Worm (Caenorhabditis elegans): ENCODE results near the gene C02E7.10.
A peak's percentile ranks its signal among the peaks of the same experiment; 100 is the strongest.

Gene C02E7.10

ce11 chrV:4965790-4966189 lies 32.9 kb upstream of the C02E7.10 start:
- TF ChIP-seq unc-62 (GFP tag; optimal IDR thresholded peaks at IDR 0.05), result peak; percentile 7
- no peak for TF ChIP-seq ztf-11 (tag; optimal IDR thresholded peaks at IDR 0.05)
- no peak for TF ChIP-seq lsy-2 (tag; optimal IDR thresholded peaks at IDR 0.05)
- TF ChIP-seq nhr-237 (tag; optimal IDR thresholded peaks at IDR 0.05), result no peak
- no peak for TF ChIP-seq sem-2 (GFP tag; optimal IDR thresholded peaks at IDR 0.05)
- TF ChIP-seq sptf-1 (tag; optimal IDR thresholded peaks at IDR 0.05), result peak; percentile 21
- TF ChIP-seq drap-1 (GFP tag; optimal IDR thresholded peaks at IDR 0.05), result no peak
- TF ChIP-seq ham-2 (GFP tag; optimal IDR thresholded peaks at IDR 0.05), result no peak
- no peak for TF ChIP-seq M03D4.4 (tag; optimal IDR thresholded peaks at IDR 0.05)
- TF ChIP-seq lin-13 (tag; optimal IDR thresholded peaks at IDR 0.05), result no peak
- TF ChIP-seq elt-1 (tag; optimal IDR thresholded peaks at IDR 0.05; ENCODE audit: borderline replicate concordance, insufficient read depth), result peak; percentile 89
- TF ChIP-seq ces-1 (GFP tag; optimal IDR thresholded peaks at IDR 0.05), result no peak
- TF ChIP-seq nhr-12 (tag; optimal IDR thresholded peaks at IDR 0.05), result no peak
- no peak for TF ChIP-seq cnd-1 (tag; optimal IDR thresholded peaks at IDR 0.05)
- TF ChIP-seq hlh-1 (tag; optimal IDR thresholded peaks at IDR 0.05), result no peak

ce11 chrV:4964671-4965420 lies 32.0 kb upstream of the C02E7.10 start:
- TF ChIP-seq zip-8 (tag; optimal IDR thresholded peaks at IDR 0.05) (peak; percentile 98), M03D4.4 (tag; optimal IDR thresholded peaks at IDR 0.05) (no peak)

- TF ChIP-seq ham-2 (GFP tag; optimal IDR thresholded peaks at IDR 0.05), result peak; percentile 53
- no peak for TF ChIP-seq flh-1 (GFP tag; optimal IDR thresholded peaks at IDR 0.05)
- TF ChIP-seq ceh-39 (tag; optimal IDR thresholded peaks at IDR 0.05), result no peak
- TF ChIP-seq nhr-12 (tag; optimal IDR thresholded peaks at IDR 0.05), result no peak
- peak; percentile 76 for TF ChIP-seq sptf-1 (tag; optimal IDR thresholded peaks at IDR 0.05)
- peak; percentile 2 for TF ChIP-seq ceh-43 (GFP tag; optimal IDR thresholded peaks at IDR 0.05)
- TF ChIP-seq nhr-2 (tag; optimal IDR thresholded peaks at IDR 0.05), result peak; percentile 72
- TF ChIP-seq mls-2 (tag; optimal IDR thresholded peaks at IDR 0.05), result peak; percentile 74
- peak; percentile 73 for TF ChIP-seq ztf-11 (tag; optimal IDR thresholded peaks at IDR 0.05)
- peak; percentile 69 for TF ChIP-seq hlh-1 (tag; optimal IDR thresholded peaks at IDR 0.05)
- TF ChIP-seq lin-32 (GFP tag; optimal IDR thresholded peaks at IDR 0.05), result peak; percentile 78
- peak; percentile 70 for TF ChIP-seq unc-120 (tag; optimal IDR thresholded peaks at IDR 0.05; ENCODE audit: poor library complexity, severe bottlenecking)
- no peak for TF ChIP-seq bed-3 (GFP tag; optimal IDR thresholded peaks at IDR 0.05)
- peak; percentile 63 for TF ChIP-seq unc-62 (GFP tag; optimal IDR thresholded peaks at IDR 0.05)
- peak; percentile 78 for TF ChIP-seq cnd-1 (tag; optimal IDR thresholded peaks at IDR 0.05)
- peak; percentile 64 for TF ChIP-seq M03D4.4 (tag; optimal IDR thresholded peaks at IDR 0.05)
These were observed 31.3 kb upstream of the C02E7.10 start for ce11 chrV:4964020-4964635.

ce11 chrV:4963606-4964005 lies 30.8 kb upstream of the C02E7.10 start:
- TF ChIP-seq ceh-83 (GFP tag; optimal IDR thresholded peaks at IDR 0.05), result no peak
- TF ChIP-seq lsy-2 (tag; optimal IDR thresholded peaks at IDR 0.05), result no peak
- no peak for TF ChIP-seq bed-3 (GFP tag; optimal IDR thresholded peaks at IDR 0.05)
- no peak for TF ChIP-seq elt-1 (tag; optimal IDR thresholded peaks at IDR 0.05; ENCODE audit: borderline replicate concordance, insufficient read depth)
- TF ChIP-seq nhr-28 (tag; optimal IDR thresholded peaks at IDR 0.05), result no peak

- TF ChIP-seq elt-1 (tag; optimal IDR thresholded peaks at IDR 0.05; ENCODE audit: borderline replicate concordance, insufficient read depth) (no peak), ces-1 (GFP tag; optimal IDR thresholded peaks at IDR 0.05) (peak; percentile 40), ham-2 (GFP tag; optimal IDR thresholded peaks at IDR 0.05) (peak; percentile 54), ceh-83 (GFP tag; optimal IDR thresholded peaks at IDR 0.05) (peak; percentile 59)
These were observed 30.1 kb upstream of the C02E7.10 start, which contains the start of gene tam-1 for ce11 chrV:4962968-4963367. Gene tam-1 (minus strand): TSS chrV:4963102.

ce11 chrV:4960686-4961085 lies 27.8 kb upstream of the C02E7.10 start:
- TF ChIP-seq ceh-43 (GFP tag; optimal IDR thresholded peaks at IDR 0.05) (no peak), drap-1 (GFP tag; optimal IDR thresholded peaks at IDR 0.05) (no peak), nhr-2 (tag; optimal IDR thresholded peaks at IDR 0.05) (no peak), pha-4 (tag; optimal IDR thresholded peaks at IDR 0.05) (no peak), lin-32 (GFP tag; optimal IDR thresholded peaks at IDR 0.05) (no peak), unc-120 (tag; optimal IDR thresholded peaks at IDR 0.05; ENCODE audit: poor library complexity, severe bottlenecking) (no peak), nhr-237 (tag; optimal IDR thresholded peaks at IDR 0.05) (no peak), unc-62 (GFP tag; optimal IDR thresholded peaks at IDR 0.05) (no peak), ces-1 (GFP tag; optimal IDR thresholded peaks at IDR 0.05) (no peak), ceh-39 (tag; optimal IDR thresholded peaks at IDR 0.05) (no peak), snpc-4 (tag; optimal IDR thresholded peaks at IDR 0.05) (no peak), ceh-83 (GFP tag; optimal IDR thresholded peaks at IDR 0.05) (no peak)
